Worm (Caenorhabditis elegans) whole organism, young adult: ENCODE data around the gene msd-4.
A peak's percentile ranks its signal among the peaks of the same experiment; 100 is the strongest.

Experiments
- C17E4.6 ChIP-seq: fragments of 200-800 bp; sonication (Bioruptor generic); IDR thresholded peaks from 2 replicates; pipeline ENCODE4 v1.3.6; 2022; ENCODE audit warnings: missing genetic modification reagents, missing genetic modification characterization, missing compliant biosample characterization
- D2030.7 ChIP-seq: fragments of 200-800 bp; sonication (Bioruptor generic); IDR thresholded peaks from 2 replicates; pipeline ENCODE4 v1.3.6; 2022; ENCODE audit warnings: missing genetic modification reagents, missing genetic modification characterization, missing compliant biosample characterization
- F33H1.4 ChIP-seq: fragments of 200-800 bp; sonication (Bioruptor generic); IDR thresholded peaks from 2 replicates; pipeline ENCODE4 v1.3.6; 2022; ENCODE audit warnings: missing genetic modification reagents, missing genetic modification characterization, missing compliant biosample characterization
- F55B11.4 ChIP-seq: sonication (generic microtip); optimal IDR thresholded peaks from 2 replicates; lab custom pipeline; 2016; ENCODE audit warnings: missing compliant biosample characterization, missing genetic modification characterization, borderline replicate concordance; ENCODE audit not compliant: insufficient read depth
- F57A8.1 ChIP-seq: fragments of 200-800 bp; sonication (Bioruptor generic); optimal IDR thresholded peaks from 2 replicates; lab custom pipeline; 2018; ENCODE audit warnings: mild to moderate bottlenecking, missing genetic modification characterization, moderate library complexity, missing compliant biosample characterization
- F57C9.4 ChIP-seq: sonication (generic microtip); optimal IDR thresholded peaks from 2 replicates; lab custom pipeline; 2017; ENCODE audit warnings: mild to moderate bottlenecking, missing genetic modification characterization, missing compliant biosample characterization
- K12H6.12 ChIP-seq: fragments of 200-800 bp; sonication (Bioruptor generic); optimal IDR thresholded peaks from 2 replicates; lab custom pipeline; 2018; ENCODE audit warnings: mild to moderate bottlenecking, missing genetic modification characterization, missing compliant biosample characterization
- Y53F4B.3 ChIP-seq: fragments of 200-800 bp; sonication (Bioruptor generic); IDR thresholded peaks from 2 replicates; pipeline ENCODE4 v1.3.6; 2022; ENCODE audit warnings: missing genetic modification reagents, missing genetic modification characterization, missing compliant biosample characterization
- Y53G8AR.9 ChIP-seq: fragments of 200-800 bp; sonication (Bioruptor generic); conservative IDR thresholded peaks from 2 replicates; pipeline ENCODE4 v1.3.6; 2022; ENCODE audit warnings: missing genetic modification reagents, missing genetic modification characterization, missing compliant biosample characterization
- Y95B8A.8 ChIP-seq: fragments of 200-800 bp; sonication (Bioruptor generic); IDR thresholded peaks from 2 replicates; pipeline ENCODE4 v1.3.6; 2022; ENCODE audit warnings: missing genetic modification reagents, missing genetic modification characterization, missing compliant biosample characterization
- akir-1 ChIP-seq: fragments of 200-800 bp; sonication (Bioruptor generic); optimal IDR thresholded peaks from 2 replicates; lab custom pipeline; 2018; ENCODE audit warnings: mild to moderate bottlenecking, missing genetic modification characterization, moderate library complexity, missing compliant biosample characterization
- attf-5 ChIP-seq: fragments of 200-800 bp; sonication (Bioruptor generic); optimal IDR thresholded peaks from 2 replicates; lab custom pipeline; 2018; ENCODE audit warnings: mild to moderate bottlenecking, missing genetic modification characterization, missing compliant biosample characterization
- bed-2 ChIP-seq: fragments of 200-800 bp; sonication (Bioruptor generic); IDR thresholded peaks from 2 replicates; pipeline ENCODE4 v1.3.6; 2022; ENCODE audit warnings: missing genetic modification reagents, missing genetic modification characterization, missing compliant biosample characterization
- cebp-2 ChIP-seq: fragments of 200-800 bp; sonication (Bioruptor generic); IDR thresholded peaks from 2 replicates; pipeline ENCODE4 v1.3.6; 2022; ENCODE audit warnings: missing genetic modification characterization, missing compliant biosample characterization
- ceh-58 ChIP-seq: fragments of 200-800 bp; sonication (Bioruptor generic); IDR thresholded peaks from 2 replicates; pipeline ENCODE4 v1.3.6; 2022; ENCODE audit warnings: missing genetic modification characterization, missing compliant biosample characterization
- ceh-91 ChIP-seq: fragments of 200-800 bp; sonication (Bioruptor generic); IDR thresholded peaks from 2 replicates; pipeline ENCODE4 v1.3.6; 2022; ENCODE audit warnings: missing genetic modification reagents, missing genetic modification characterization, missing compliant biosample characterization
- die-1 ChIP-seq: sonication (generic microtip); optimal IDR thresholded peaks from 2 replicates; lab custom pipeline; 2016; ENCODE audit warnings: missing genotype, mild to moderate bottlenecking, missing genetic modification characterization, missing compliant biosample characterization
- egrh-3 ChIP-seq: fragments of 200-800 bp; sonication (Bioruptor generic); IDR thresholded peaks from 2 replicates; pipeline ENCODE4 v1.3.6; 2022; ENCODE audit warnings: missing genetic modification reagents, missing genetic modification characterization, missing compliant biosample characterization
- fkh-3 ChIP-seq: sonication (generic microtip); optimal IDR thresholded peaks from 2 replicates; lab custom pipeline; 2016; ENCODE audit warnings: mild to moderate bottlenecking, missing genetic modification characterization, missing compliant biosample characterization
- hmg-1.2 ChIP-seq: fragments of 200-800 bp; sonication (Bioruptor generic); IDR thresholded peaks from 2 replicates; pipeline ENCODE4 v1.3.6; 2022; ENCODE audit warnings: missing genetic modification reagents, missing genetic modification characterization, missing compliant biosample characterization
- hrde-1 ChIP-seq: sonication (generic microtip); optimal IDR thresholded peaks from 2 replicates; lab custom pipeline; 2016; ENCODE audit warnings: missing genetic modification characterization, mild to moderate bottlenecking, missing compliant biosample characterization, moderate library complexity, missing genotype, missing genetic modification reagents, borderline replicate concordance
- let-607 ChIP-seq, 2 experiments: fragments of 200-800 bp in 1 of 2; sonication (Bioruptor generic) in 1 of 2; sonication (generic microtip) in 1 of 2; optimal IDR thresholded peaks; 2 replicates each; lab custom pipeline; 2016 to 2018; ENCODE audit warnings: mild to moderate bottlenecking in 2 of 2, missing compliant biosample characterization in 2 of 2, missing genetic modification characterization in 2 of 2, moderate library complexity in 2 of 2, missing genotype in 1 of 2
- lin-54 ChIP-seq: fragments of 200-800 bp; sonication (Bioruptor generic); optimal IDR thresholded peaks from 2 replicates; lab custom pipeline; 2018; ENCODE audit warnings: mild to moderate bottlenecking, missing genetic modification characterization, missing compliant biosample characterization
- lir-1 ChIP-seq: fragments of 200-800 bp; sonication (Bioruptor generic); conservative IDR thresholded peaks from 2 replicates; pipeline ENCODE4 v1.3.6; 2022; ENCODE audit warnings: missing genetic modification reagents, missing genetic modification characterization, missing compliant biosample characterization
- madf-3 ChIP-seq: fragments of 200-800 bp; sonication (Bioruptor generic); IDR thresholded peaks from 2 replicates; pipeline ENCODE4 v1.3.6; 2022; ENCODE audit warnings: missing genetic modification reagents, missing genetic modification characterization, missing compliant biosample characterization
- madf-6 ChIP-seq: fragments of 200-800 bp; sonication (Bioruptor generic); IDR thresholded peaks from 2 replicates; pipeline ENCODE4 v1.3.6; 2022; ENCODE audit warnings: missing genetic modification reagents, missing genetic modification characterization, missing compliant biosample characterization
- madf-8 ChIP-seq: fragments of 200-800 bp; sonication (Bioruptor generic); conservative IDR thresholded peaks from 2 replicates; pipeline ENCODE4 v1.3.6; 2022; ENCODE audit warnings: missing genetic modification reagents, missing genetic modification characterization, missing compliant biosample characterization
- mcd-1 ChIP-seq: fragments of 200-800 bp; sonication (Bioruptor generic); IDR thresholded peaks from 2 replicates; pipeline ENCODE4 v1.3.6; 2022; ENCODE audit warnings: missing genetic modification reagents, missing genetic modification characterization, missing compliant biosample characterization
- mel-28 ChIP-seq: sonication (generic microtip); optimal IDR thresholded peaks from 2 replicates; lab custom pipeline; 2016; ENCODE audit warnings: borderline replicate concordance, mild to moderate bottlenecking, missing genetic modification characterization, missing compliant biosample characterization
- nfyb-1 ChIP-seq: fragments of 200-800 bp; sonication (Bioruptor generic); IDR thresholded peaks from 2 replicates; pipeline ENCODE4 v1.3.6; 2022; ENCODE audit warnings: missing genetic modification reagents, missing genetic modification characterization, missing compliant biosample characterization
- nhr-179 ChIP-seq: sonication (generic microtip); optimal IDR thresholded peaks from 2 replicates; lab custom pipeline; 2016; ENCODE audit warnings: mild to moderate bottlenecking, missing genetic modification characterization, missing compliant biosample characterization
- nhr-90 ChIP-seq: sonication (generic microtip); optimal IDR thresholded peaks from 2 replicates; lab custom pipeline; 2016; ENCODE audit warnings: missing genotype, mild to moderate bottlenecking, missing genetic modification characterization, missing compliant biosample characterization
- pbrm-1 ChIP-seq: fragments of 200-800 bp; sonication (Bioruptor generic); IDR thresholded peaks from 2 replicates; pipeline ENCODE4 v1.3.6; 2022; ENCODE audit warnings: missing genetic modification reagents, missing genetic modification characterization, missing compliant biosample characterization
- rec-8 ChIP-seq, 2 experiments: sonication (generic microtip); optimal IDR thresholded peaks; 2 replicates each; lab custom pipeline; 2016; ENCODE audit warnings: mild to moderate bottlenecking in 2 of 2, missing genetic modification characterization in 2 of 2, missing genetic modification reagents in 2 of 2, missing genotype in 2 of 2, missing biosample characterization in 1 of 2, missing compliant biosample characterization in 1 of 2, moderate library complexity in 1 of 2
- repo-1 ChIP-seq: sonication (generic microtip); optimal IDR thresholded peaks from 2 replicates; lab custom pipeline; 2017; ENCODE audit warnings: mild to moderate bottlenecking, missing genetic modification characterization, missing compliant biosample characterization
- sea-2 ChIP-seq: fragments of 200-800 bp; sonication (Bioruptor generic); IDR thresholded peaks from 2 replicates; pipeline ENCODE4 v1.3.6; 2022; ENCODE audit warnings: missing genetic modification characterization, missing compliant biosample characterization
- somi-1 ChIP-seq: fragments of 200-800 bp; sonication (Bioruptor generic); optimal IDR thresholded peaks from 2 replicates; lab custom pipeline; 2018; ENCODE audit warnings: mild to moderate bottlenecking, missing genetic modification characterization, missing compliant biosample characterization
- unc-62 ChIP-seq: fragments of 150-350 bp; optimal IDR thresholded peaks from 2 replicates; lab custom pipeline; 2014; ENCODE audit warnings: missing biosample characterization, missing genetic modification reagents, missing genetic modification characterization
- xnd-1 ChIP-seq: sonication (generic microtip); optimal IDR thresholded peaks from 2 replicates; lab custom pipeline; 2016; ENCODE audit warnings: missing genotype, missing genetic modification reagents, missing genetic modification characterization, missing compliant biosample characterization
- ztf-22 ChIP-seq: fragments of 200-800 bp; sonication (Bioruptor generic); optimal IDR thresholded peaks from 2 replicates; lab custom pipeline; 2018; ENCODE audit warnings: mild to moderate bottlenecking, missing genetic modification characterization, moderate library complexity, missing compliant biosample characterization
- ztf-28 ChIP-seq: fragments of 200-800 bp; sonication (Bioruptor generic); IDR thresholded peaks from 2 replicates; pipeline ENCODE4 v1.3.6; 2022; ENCODE audit warnings: missing genetic modification reagents, missing genetic modification characterization, missing compliant biosample characterization
- ztf-3 ChIP-seq: fragments of 200-800 bp; sonication (Bioruptor generic); optimal IDR thresholded peaks from 2 replicates; lab custom pipeline; 2018; ENCODE audit warnings: mild to moderate bottlenecking, missing genetic modification characterization, missing compliant biosample characterization
- ztf-6 ChIP-seq: fragments of 200-800 bp; sonication (Bioruptor generic); IDR thresholded peaks from 2 replicates; pipeline ENCODE4 v1.3.6; 2022; ENCODE audit warnings: missing genetic modification reagents, missing genetic modification characterization, missing compliant biosample characterization

The msd-4 gene

DNA sequence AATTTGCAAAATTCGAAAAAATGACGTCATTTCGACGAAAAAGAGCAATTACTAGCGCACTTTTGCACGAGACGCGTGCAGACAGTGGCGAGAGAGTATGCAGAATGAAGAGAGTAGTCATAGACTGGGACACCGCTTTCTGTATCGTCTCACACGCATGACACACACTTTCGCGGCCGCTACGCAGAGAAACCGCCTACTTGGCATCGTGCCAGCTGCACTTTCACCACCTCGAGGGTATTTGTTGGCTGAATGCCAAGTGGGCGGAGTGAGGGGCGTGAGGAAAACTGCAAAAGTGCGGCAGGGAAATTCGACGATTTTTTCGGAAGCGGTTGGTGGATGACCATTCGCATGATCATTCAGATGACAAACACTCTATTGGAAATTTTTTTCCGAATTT is 31.2 kb upstream of the msd-4 start (continued):
- TF ChIP-seq attf-5 (GFP tag; lab: Kevin White, UChicago) = peak; percentile 99

DNA sequence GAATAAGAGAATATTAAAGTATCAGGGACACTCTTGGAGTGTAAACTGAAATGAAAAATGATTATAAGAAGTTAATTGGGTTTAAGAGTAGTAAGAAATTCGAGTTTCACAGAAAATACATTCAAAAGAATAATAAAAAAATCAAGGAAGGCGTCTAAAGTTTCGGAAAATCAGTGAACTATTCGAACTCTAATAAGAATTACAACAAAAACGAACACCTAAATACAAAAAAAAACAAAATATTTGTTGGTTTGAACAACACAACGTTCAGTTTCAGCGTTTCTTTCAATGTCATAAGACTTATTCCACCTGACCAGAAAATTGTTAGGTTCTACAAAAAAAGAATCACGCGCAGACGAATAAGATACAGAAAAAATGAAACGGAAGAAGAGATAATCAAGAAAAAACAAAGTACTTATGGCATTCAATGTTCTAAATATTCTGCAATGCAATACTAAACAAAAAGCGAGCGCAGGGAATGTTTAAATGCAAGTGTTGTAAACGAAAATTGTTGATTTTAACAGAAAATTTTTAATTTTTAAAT is 30.6 kb upstream of the msd-4 start, which contains the start of gene nhl-2:
Gene nhl-2 (minus strand): TSS at position 51 of the 544 bp plus-strand sequence.
- TF ChIP-seq mel-28 (tag; lab: Kevin White, UChicago) = no peak
- no peak for TF ChIP-seq nfyb-1 (GFP tag; lab: Robert Waterston, UW)
- no peak for TF ChIP-seq cebp-2
- TF ChIP-seq Y53G8AR.9 = no peak
- no peak for TF ChIP-seq die-1 (tag; lab: Kevin White, UChicago)
- TF ChIP-seq sea-2 = no peak
- no peak for TF ChIP-seq fkh-3 (tag; lab: Kevin White, UChicago)
- no peak for TF ChIP-seq ztf-3 (GFP tag; lab: Kevin White, UChicago)
- no peak for TF ChIP-seq akir-1 (GFP tag; lab: Kevin White, UChicago)
- TF ChIP-seq D2030.7 = no peak
- TF ChIP-seq Y53F4B.3 (GFP tag; lab: Robert Waterston, UW) = no peak

DNA sequence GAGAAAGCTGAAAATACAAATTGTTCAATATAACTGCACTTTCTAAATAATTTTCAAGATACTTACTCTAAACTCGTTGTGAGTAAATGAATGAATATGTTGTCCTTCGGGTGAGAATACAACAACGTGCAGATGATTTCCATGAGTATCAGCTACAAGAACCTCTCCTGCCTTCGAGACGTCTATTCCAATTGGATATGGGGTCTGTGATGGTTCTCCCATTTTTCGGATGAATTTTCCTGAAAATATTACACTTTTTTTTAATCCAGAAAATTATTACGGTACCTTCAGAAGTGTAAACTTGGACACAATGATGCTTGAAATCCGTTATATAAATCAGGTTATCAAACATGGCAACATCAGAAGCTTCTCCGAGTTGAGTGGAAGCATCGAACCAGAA is 26.8 kb upstream of the msd-4 start:
- no peak for TF ChIP-seq K12H6.12 (tag; lab: Kevin White, UChicago)
- no peak for TF ChIP-seq sea-2
- no peak for TF ChIP-seq mcd-1
- TF ChIP-seq F55B11.4 = no peak
- no peak for TF ChIP-seq hrde-1 (tag; lab: Kevin White, UChicago)
- no peak for TF ChIP-seq repo-1
- TF ChIP-seq F57A8.1 (GFP tag; lab: Kevin White, UChicago) = no peak
- TF ChIP-seq rec-8 (tag; optimal IDR thresholded peaks at IDR 0.05; lab: Kevin White, UChicago) = no peak
- no peak for TF ChIP-seq ceh-58 (GFP tag; lab: Robert Waterston, UW)
- TF ChIP-seq, all 124 proteins: peak for 0

DNA sequence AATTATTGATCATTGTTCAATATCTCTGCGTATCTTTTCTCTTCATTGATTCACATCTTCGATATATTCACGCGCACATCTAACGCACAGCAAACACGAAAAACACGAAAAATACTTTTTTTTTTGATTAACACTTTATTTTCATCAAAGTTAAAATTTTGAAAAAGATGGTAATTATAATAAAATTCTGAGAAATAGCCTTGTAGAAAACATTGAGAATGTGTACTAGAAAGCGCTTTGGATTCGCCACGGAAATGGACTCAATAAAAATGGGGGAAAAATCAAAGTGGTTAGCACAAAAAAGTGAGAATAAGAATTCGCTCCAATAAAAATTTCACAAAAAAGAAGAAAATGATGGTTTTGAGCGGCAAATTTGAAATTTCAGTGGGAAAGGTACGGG is 25.0 kb upstream of the msd-4 start, which contains the start of gene F26F4.6:
Gene F26F4.6 (minus strand): TSS at position 101 of the 400 bp plus-strand sequence.
- TF ChIP-seq nhr-90 (tag; lab: Kevin White, UChicago) = no peak
- no peak for TF ChIP-seq F55B11.4
- TF ChIP-seq bed-2 (GFP tag; lab: Robert Waterston, UW) = no peak
- no peak for TF ChIP-seq F57C9.4 (tag; lab: Kevin White, UChicago)
- no peak for TF ChIP-seq ztf-22 (GFP tag; lab: Kevin White, UChicago)
- no peak for TF ChIP-seq lir-1 (GFP tag; lab: Robert Waterston, UW)
- no peak for TF ChIP-seq F33H1.4
- no peak for TF ChIP-seq repo-1
- no peak for TF ChIP-seq egrh-3 (GFP tag; lab: Robert Waterston, UW)
- TF ChIP-seq somi-1 = no peak
- TF ChIP-seq nhr-179 = no peak

DNA sequence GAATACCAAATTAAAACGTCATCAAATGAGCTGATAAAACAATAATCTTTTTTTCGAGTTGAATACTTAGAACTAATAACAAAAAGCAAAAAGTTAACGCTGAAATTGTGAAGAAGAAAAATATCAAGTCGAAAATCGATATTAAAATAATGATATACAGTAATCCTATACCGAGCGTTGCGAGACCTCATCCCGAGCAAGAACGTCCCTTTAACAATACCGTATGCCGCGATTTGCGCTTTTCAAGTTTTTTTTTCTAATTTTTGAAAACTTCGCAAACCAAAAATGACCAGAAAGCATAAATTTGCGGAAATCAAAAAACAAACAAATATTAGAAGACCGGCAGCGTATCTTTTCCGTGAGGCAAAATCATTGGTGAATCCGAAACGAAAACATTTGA is 22.5 kb upstream of the msd-4 start, which contains the start of gene F26F4.5:
Gene F26F4.5 (minus strand): TSS at position 256 of the 400 bp plus-strand sequence.
- TF ChIP-seq ceh-91 (GFP tag; lab: Robert Waterston, UW) = peak; percentile 66; the same call in 1 of the 2 replicates
- peak; percentile 72 for TF ChIP-seq madf-8 (GFP tag; lab: Robert Waterston, UW)
- no peak for TF ChIP-seq ztf-28 (GFP tag; lab: Robert Waterston, UW)
- TF ChIP-seq pbrm-1 (GFP tag; lab: Robert Waterston, UW) = no peak
- TF ChIP-seq madf-6 = peak; percentile 90
- TF ChIP-seq let-607 (tag; optimal IDR thresholded peaks at IDR 0.05; lab: Kevin White, UChicago) = no peak
- no peak for TF ChIP-seq unc-62 (GFP tag; lab: Kevin White, UChicago)
- TF ChIP-seq ztf-6 (GFP tag; lab: Robert Waterston, UW) = no peak
- no peak for TF ChIP-seq Y95B8A.8 (GFP tag; lab: Robert Waterston, UW)
- 0 out of 2 replicates have a peak, but pooled peaks have one; percentile 14 for TF ChIP-seq hmg-1.2 (GFP tag; lab: Robert Waterston, UW)
- TF ChIP-seq lin-54 (GFP tag; lab: Kevin White, UChicago) = peak; percentile 12
- no peak for TF ChIP-seq madf-3 (GFP tag; lab: Robert Waterston, UW)
- peak; percentile 84 for TF ChIP-seq xnd-1
- no peak for TF ChIP-seq C17E4.6 (GFP tag; lab: Robert Waterston, UW)
